Worm (Caenorhabditis elegans): ENCODE data around the gene Y25C1A.2.

DNA sequence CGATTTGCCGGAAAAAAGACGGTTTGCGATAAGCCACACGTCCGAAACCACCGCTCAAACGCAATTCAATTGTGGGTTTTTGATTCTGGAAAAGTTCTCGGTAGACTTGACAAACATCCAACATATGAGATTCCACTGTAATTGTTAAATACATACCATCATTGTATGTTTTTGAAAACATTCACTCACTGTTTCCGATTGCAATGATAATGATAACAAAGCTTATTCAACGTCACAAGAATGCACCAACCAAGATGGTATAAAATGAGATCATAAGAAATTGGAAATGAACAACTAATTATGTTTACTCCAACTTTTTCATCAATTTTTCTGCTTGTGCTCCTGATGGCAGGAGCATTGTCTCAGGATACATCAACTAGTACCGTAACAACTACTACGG is 6.6 kb upstream of the Y25C1A.2 start, which contains the start of gene clec-122:
- TF ChIP-seq klf-2 (GFP tag; conservative IDR thresholded peaks at IDR 0.05) (no peak), flt-1 (GFP tag; IDR thresholded peaks at IDR 0.05) (no peak), ztf-23 (GFP tag; IDR thresholded peaks at IDR 0.05) (no peak), ztf-29 (GFP tag; IDR thresholded peaks at IDR 0.05) (no peak), cog-1 (tag; optimal IDR thresholded peaks at IDR 0.05) (no peak)

Measured in whole organism, midembryonic.